Fruit fly (Drosophila melanogaster): ENCODE data around the gene hdm.

hdm gene

DNA sequence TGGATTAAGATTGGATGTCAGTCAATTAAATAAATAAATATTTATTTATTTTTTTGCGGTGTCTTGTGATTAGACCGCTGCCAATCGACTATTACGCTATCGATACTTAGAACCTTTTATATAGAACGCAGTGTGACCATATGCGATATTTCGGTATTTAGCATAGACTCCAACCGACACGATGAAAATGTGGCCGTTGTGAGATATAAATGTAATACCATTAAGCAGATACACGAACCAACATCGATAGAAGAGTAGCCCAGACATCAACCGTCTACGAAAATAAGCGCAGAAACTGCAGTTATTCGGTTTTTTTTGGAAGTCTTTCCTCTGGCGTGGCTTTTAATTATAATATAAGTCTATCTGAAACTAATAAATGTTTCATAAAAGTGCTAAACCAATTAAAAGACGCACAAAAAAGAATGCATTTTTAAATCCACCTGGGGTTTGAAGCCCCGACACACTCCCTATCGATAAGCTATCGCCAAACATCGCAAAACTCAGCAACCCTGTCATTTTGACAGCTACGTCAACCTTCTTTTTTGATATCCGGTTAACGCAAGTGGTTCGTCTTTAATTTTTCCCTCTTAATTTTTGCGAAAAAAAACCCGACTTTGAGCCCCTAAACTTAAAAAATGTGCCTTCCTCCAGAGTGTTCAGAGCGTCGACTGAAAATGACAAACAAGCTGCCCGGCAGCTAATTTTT lies 13.4 kb upstream of the hdm start, which contains the start of the genes Dhdds and RpS14a (continued):
- TF ChIP-seq CG3847 (GFP tag; IDR thresholded peaks at IDR 0.05) (peak; percentile 47), E2f1 (GFP tag; IDR thresholded peaks at IDR 0.05) (no peak), pnt (GFP tag; optimal IDR thresholded peaks at IDR 0.05) (no peak), CG13624 (GFP tag; optimal IDR thresholded peaks at IDR 0.05) (peak; percentile 50), Rx (GFP tag; IDR thresholded peaks at IDR 0.05) (peak; percentile 11; the same call in 1 of the 2 replicates), jumu (GFP tag; optimal IDR thresholded peaks at IDR 0.05) (peak; percentile 24), CG42726 (GFP tag; IDR thresholded peaks at IDR 0.05; ENCODE audit: partially characterized antibody) (0 out of 2 replicates have a peak, but pooled peaks have one; percentile 31), Oaz (GFP tag; IDR thresholded peaks at IDR 0.05) (no peak), vfl (GFP tag; optimal IDR thresholded peaks at IDR 0.05) (peak; percentile 18), ash1 (GFP tag; optimal IDR thresholded peaks at IDR 0.05) (no peak), CG4424 (GFP tag; optimal IDR thresholded peaks at IDR 0.05) (peak; percentile 77), hth (optimal IDR thresholded peaks at IDR 0.05) (no peak), pzg (GFP tag; optimal IDR thresholded peaks at IDR 0.05) (peak; percentile 85), shn (GFP tag; optimal IDR thresholded peaks at IDR 0.05) (peak; percentile 4), Blimp-1 (GFP tag; optimal IDR thresholded peaks at IDR 0.05) (no peak), Dp (GFP tag; optimal IDR thresholded peaks at IDR 0.05) (peak; percentile 54), ranshi (GFP tag; IDR thresholded peaks at IDR 0.05) (peak; percentile 8; the same call in 1 of the 2 replicates), CG12155 (GFP tag; optimal IDR thresholded peaks at IDR 0.05) (peak; percentile 38), Nf-YC (tag; optimal IDR thresholded peaks at IDR 0.05) (peak; percentile 54), CG8089 (GFP tag; optimal IDR thresholded peaks at IDR 0.05) (peak; percentile 11), bowl (GFP tag; IDR thresholded peaks at IDR 0.05) (no peak), mam (GFP tag; optimal IDR thresholded peaks at IDR 0.05) (peak; percentile 35), CG10959 (GFP tag; IDR thresholded peaks at IDR 0.05) (no peak), CG12942 (GFP tag; optimal IDR thresholded peaks at IDR 0.05) (no peak), dimm (GFP tag; IDR thresholded peaks at IDR 0.05) (no peak), HHEX (GFP tag; optimal IDR thresholded peaks at IDR 0.05) (peak; percentile 67), Hand (GFP tag; optimal IDR thresholded peaks at IDR 0.05) (no peak), ewg (GFP tag; optimal IDR thresholded peaks at IDR 0.05) (peak; percentile 44), CG18262 (tag; optimal IDR thresholded peaks at IDR 0.05) (peak; percentile 54), NfI (GFP tag; optimal IDR thresholded peaks at IDR 0.05) (peak; percentile 75), Mrtf (GFP tag; IDR thresholded peaks at IDR 0.05) (no peak), ara (GFP tag; IDR thresholded peaks at IDR 0.05) (no peak), ATbp (GFP tag; optimal IDR thresholded peaks at IDR 0.05) (no peak), zfh1 (GFP tag; IDR thresholded peaks at IDR 0.05) (0 out of 3 replicates have a peak, but pooled peaks have one; percentile 15), unpg (GFP tag; optimal IDR thresholded peaks at IDR 0.05) (peak; percentile 50), CG31441 (GFP tag; IDR thresholded peaks at IDR 0.05) (peak; percentile 69; the same call in 1 of the 2 replicates), CG5245 (GFP tag; optimal IDR thresholded peaks at IDR 0.05) (no peak), CG15269 (tag; optimal IDR thresholded peaks at IDR 0.05) (peak; percentile 38), peb (GFP tag; IDR thresholded peaks at IDR 0.05) (no peak), emc (GFP tag; optimal IDR thresholded peaks at IDR 0.05) (peak; percentile 40), CG6813 (GFP tag; optimal IDR thresholded peaks at IDR 0.05) (peak; percentile 41), trem (tag; optimal IDR thresholded peaks at IDR 0.05) (peak; percentile 74), Myb (GFP tag; optimal IDR thresholded peaks at IDR 0.05) (peak; percentile 50), CG2678 (tag; optimal IDR thresholded peaks at IDR 0.05) (no peak), CG10462 (GFP tag; optimal IDR thresholded peaks at IDR 0.05) (no peak), ase (GFP tag; IDR thresholded peaks at IDR 0.05) (no peak), CG2116 (GFP tag; optimal IDR thresholded peaks at IDR 0.05) (peak; percentile 97), unc-4 (GFP tag; IDR thresholded peaks at IDR 0.05; ENCODE audit: partially characterized antibody) (peak; percentile 71), CG3726 (GFP tag; IDR thresholded peaks at IDR 0.05) (no peak), Eip74EF (GFP tag; optimal IDR thresholded peaks at IDR 0.05) (peak in 1 of 2 experiments; percentile 34)
